Worm (Caenorhabditis elegans): Measurements from ENCODE around the gene idpp-12.

Gene idpp-12

ce11 chrIV:3352019-3352418 is 48.2 kb downstream of the idpp-12 start (continued):
- TF ChIP-seq somi-1 (GFP tag; optimal IDR thresholded peaks at IDR 0.05), result no peak
